Worm (Caenorhabditis elegans): ENCODE measurements around the gene idpp-5.

- TF ChIP-seq lin-13 (tag; optimal IDR thresholded peaks at IDR 0.05) (no peak), sptf-1 (tag; optimal IDR thresholded peaks at IDR 0.05) (no peak), lsy-2 (tag; optimal IDR thresholded peaks at IDR 0.05) (no peak), nhr-12 (tag; optimal IDR thresholded peaks at IDR 0.05) (no peak), nhr-76 (tag; optimal IDR thresholded peaks at IDR 0.05) (no peak), snpc-4 (tag; optimal IDR thresholded peaks at IDR 0.05) (no peak), elt-1 (tag; optimal IDR thresholded peaks at IDR 0.05; ENCODE audit: borderline replicate concordance, insufficient read depth) (no peak), unc-62 (GFP tag; optimal IDR thresholded peaks at IDR 0.05) (no peak), elt-3 (tag; optimal IDR thresholded peaks at IDR 0.05) (peak; percentile 1), ztf-11 (tag; optimal IDR thresholded peaks at IDR 0.05) (no peak)
Measured at ce11 chrX:3759345-3759744, 33.3 kb downstream of the idpp-5 start, which contains the start of gene T14G12.6.

Data from whole organism, mixed stage, embryonic.